Fruit fly (Drosophila melanogaster): ENCODE results near the gene CG31220.
A peak's percentile ranks its signal among the peaks of the same experiment; 100 is the strongest.

Gene CG31220

dm6 chr3R:19634649-19635048 is 13.6 kb upstream of the CG31220 start, which contains the start of gene CG34138:
Gene CG34138 (plus strand): TSS chr3R:19634949.
- TF ChIP-seq CG17801 (GFP tag; optimal IDR thresholded peaks at IDR 0.05; ENCODE audit: partially characterized antibody), result no peak

DNA sequence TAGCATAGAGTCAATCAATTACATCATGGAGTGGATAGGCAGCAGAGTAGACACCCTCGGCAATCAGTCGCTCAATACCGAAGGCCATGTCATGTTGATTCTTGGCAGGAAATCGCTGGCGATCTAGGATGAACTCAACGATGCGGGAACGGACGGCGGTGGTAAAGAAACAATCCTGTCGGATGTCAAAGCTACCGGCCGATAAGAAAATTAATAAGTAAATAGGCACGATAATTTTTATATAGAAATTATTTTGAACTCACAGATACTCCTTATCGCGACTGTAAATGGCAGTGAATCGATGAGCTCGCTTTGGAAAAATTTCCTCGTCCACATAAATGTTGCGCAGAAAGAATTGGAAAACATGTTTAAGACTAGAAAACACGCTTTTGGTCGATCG is 10.3 kb upstream of the CG31220 start:
- no peak for TF ChIP-seq CG17801 (GFP tag; optimal IDR thresholded peaks at IDR 0.05; ENCODE audit: partially characterized antibody)

- peak; percentile 10 for TF ChIP-seq CG17801 (GFP tag; optimal IDR thresholded peaks at IDR 0.05; ENCODE audit: partially characterized antibody)
Observed at dm6 chr3R:19641058-19641457, 7.2 kb upstream of the CG31220 start.

dm6 chr3R:19641498-19642065 is 6.7 kb upstream of the CG31220 start:
- peak; percentile 95 for TF ChIP-seq CG17801 (GFP tag; optimal IDR thresholded peaks at IDR 0.05; ENCODE audit: partially characterized antibody)

dm6 chr3R:19642092-19642892 is 6.0 kb upstream of the CG31220 start, which contains the start of gene subdued:
Gene subdued (minus strand): TSS chr3R:19642722.
- TF ChIP-seq CG17801 (GFP tag; optimal IDR thresholded peaks at IDR 0.05; ENCODE audit: partially characterized antibody), result peak; percentile 19

dm6 chr3R:19642893-19643270 is 5.4 kb upstream of the CG31220 start:
- no peak for TF ChIP-seq CG17801 (GFP tag; optimal IDR thresholded peaks at IDR 0.05; ENCODE audit: partially characterized antibody)

dm6 chr3R:19644094-19644900 is 4.0 kb upstream of the CG31220 start, which contains the start of gene Vha13:
Gene Vha13 (minus strand): TSS chr3R:19644386.
- TF ChIP-seq CG17801 (GFP tag; optimal IDR thresholded peaks at IDR 0.05; ENCODE audit: partially characterized antibody), result peak; percentile 74

dm6 chr3R:19644901-19645204 is 3.4 kb upstream of the CG31220 start, which contains the start of gene Nup58:
Gene Nup58 (plus strand): TSS chr3R:19645026.
- peak; percentile 11 for TF ChIP-seq CG17801 (GFP tag; optimal IDR thresholded peaks at IDR 0.05; ENCODE audit: partially characterized antibody)

DNA sequence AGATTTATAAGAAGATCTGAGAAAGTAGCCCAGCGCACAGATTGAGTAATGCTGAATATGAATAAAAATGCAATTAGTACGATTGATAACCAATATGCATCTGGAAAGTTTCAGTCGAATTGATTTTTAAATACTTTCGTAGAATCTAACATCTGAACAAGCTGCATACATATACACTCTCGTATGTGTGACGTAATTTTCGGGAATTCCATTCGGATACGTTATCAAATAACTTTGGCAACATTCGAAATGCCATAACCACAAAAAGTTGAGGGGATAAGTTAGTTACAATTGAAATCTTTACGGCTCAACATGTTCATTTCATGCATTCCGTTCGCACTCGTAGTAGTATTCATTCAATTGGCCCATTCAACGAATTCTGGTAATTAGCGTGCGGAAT is 2.4 kb downstream of the CG31220 start, which contains the start of gene CG31219:
Gene CG31219 (plus strand): TSS at position 301 of the 400 bp plus-strand sequence.
- TF ChIP-seq CG17801 (GFP tag; optimal IDR thresholded peaks at IDR 0.05; ENCODE audit: partially characterized antibody), result no peak

DNA sequence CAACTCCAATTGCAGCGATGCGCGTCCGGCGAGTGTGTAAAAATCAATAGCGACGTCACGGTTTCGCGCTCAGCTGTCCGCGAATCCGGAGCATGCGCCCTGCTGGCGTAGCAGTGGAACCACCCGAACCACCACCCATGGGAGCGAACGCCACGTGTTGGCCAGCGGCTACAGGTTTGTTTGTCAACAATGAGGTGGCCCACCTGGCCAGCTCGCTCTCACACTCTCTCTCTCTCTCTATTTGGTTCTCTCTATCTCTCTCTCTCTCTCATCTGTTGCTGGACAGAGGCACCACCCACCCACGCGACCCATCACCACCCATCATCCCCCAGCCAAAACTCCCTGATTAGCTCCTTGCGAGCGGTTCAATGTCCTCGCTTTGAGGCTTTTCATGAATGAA is 8.2 kb downstream of the CG31220 start:
- no peak for TF ChIP-seq CG17801 (GFP tag; optimal IDR thresholded peaks at IDR 0.05; ENCODE audit: partially characterized antibody)

DNA sequence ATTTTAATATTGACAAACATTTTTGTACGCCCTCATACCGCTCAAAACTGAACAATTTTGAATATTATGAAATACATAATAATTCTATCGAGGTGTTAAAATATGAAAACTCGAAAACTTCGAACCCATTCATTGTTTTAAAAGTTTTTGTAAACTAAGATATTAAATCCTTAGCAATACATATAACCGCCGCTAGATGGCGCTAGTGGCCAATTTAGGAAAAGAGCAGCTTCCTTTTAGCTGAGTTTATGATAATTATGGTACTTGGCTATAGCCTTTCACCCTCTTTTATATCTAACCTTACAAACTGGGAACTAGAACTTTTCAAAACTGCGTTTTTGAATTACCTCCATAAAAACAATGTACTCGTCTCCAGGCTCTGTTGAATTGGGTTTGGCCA is 8.9 kb downstream of the CG31220 start:
- no peak for TF ChIP-seq CG17801 (GFP tag; optimal IDR thresholded peaks at IDR 0.05; ENCODE audit: partially characterized antibody)

- TF ChIP-seq CG17801 (GFP tag; optimal IDR thresholded peaks at IDR 0.05; ENCODE audit: partially characterized antibody), result no peak
Observed at dm6 chr3R:19657766-19658165, 9.5 kb downstream of the CG31220 start, which contains the start of gene CG6184. Gene CG6184 (minus strand): TSS chr3R:19657866.

dm6 chr3R:19659448-19659847 is 11.2 kb downstream of the CG31220 start, which contains the start of gene ort:
Gene ort (plus strand): TSS chr3R:19659748.
- TF ChIP-seq CG17801 (GFP tag; optimal IDR thresholded peaks at IDR 0.05; ENCODE audit: partially characterized antibody), result no peak

- no peak for TF ChIP-seq CG17801 (GFP tag; optimal IDR thresholded peaks at IDR 0.05; ENCODE audit: partially characterized antibody)
Observed at dm6 chr3R:19664713-19665112, 16.4 kb downstream of the CG31220 start, which contains the start of gene CG7432. Gene CG7432 (plus strand): TSS chr3R:19665007.

Measured in ovary, adult (tissue).